Comparison of ENCODE assay signal across 6 fruit fly cellular contexts in the genomic region with DNA sequence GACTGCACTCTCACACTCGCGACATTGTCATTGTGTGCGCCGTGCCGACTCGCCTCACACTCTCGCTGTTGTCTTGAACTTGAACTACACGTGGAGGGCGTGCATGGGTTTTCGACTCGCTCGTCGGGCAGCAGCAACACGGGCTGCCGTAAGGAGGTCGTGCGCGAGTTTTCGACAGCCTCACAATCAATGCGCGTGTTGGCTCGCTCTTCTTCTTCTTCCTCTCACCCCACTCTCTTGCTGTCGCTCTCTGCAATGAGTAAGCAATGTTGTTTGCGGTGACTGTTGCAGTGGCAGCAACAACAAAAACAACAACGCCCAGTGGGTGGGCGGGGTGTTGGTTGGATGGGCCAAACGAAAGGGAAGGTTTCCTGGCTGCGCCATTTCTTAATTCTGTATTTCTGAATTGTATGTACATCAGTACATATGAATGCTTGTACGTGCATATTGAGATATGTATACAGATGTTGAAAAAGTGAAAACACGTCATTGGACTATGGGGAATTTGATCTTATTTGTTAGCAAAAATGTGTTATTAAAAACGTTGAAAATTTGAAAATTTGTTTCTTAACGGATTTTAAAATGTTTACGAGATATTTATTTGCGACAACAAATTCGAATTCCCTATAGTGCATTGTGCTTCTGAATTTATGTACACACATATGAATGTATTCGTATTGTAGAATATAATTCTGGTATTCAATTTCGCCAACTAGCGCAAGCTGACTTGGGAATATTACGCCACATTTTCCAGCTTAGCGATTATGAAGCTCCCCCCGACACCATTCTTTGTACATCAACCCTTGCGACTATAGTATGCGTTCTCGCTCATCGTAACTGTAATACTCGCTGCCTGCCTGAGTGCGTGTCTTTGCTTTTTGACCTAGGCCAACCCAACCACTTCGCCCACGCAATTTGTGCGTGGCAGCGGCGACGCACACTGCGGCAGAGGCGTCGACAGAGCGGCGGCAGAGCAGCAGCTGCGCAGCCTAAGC.
TF ChIP-seq lines count a peak whose summit lies in the region.

No protein-coding gene starts in this region.

- TF ChIP-seq CTCF in whole organism, embryonic (GFP tag; optimal IDR thresholded peaks at IDR 0.05; lab: Kevin White, UChicago): no peak

TF ChIP-seq in whole organism, 6 proteins besides CTCF, POLR2A, EP300 and RAD21:
- peak; percentile 90 for TF ChIP-seq Dll (optimal IDR thresholded peaks at IDR 0.05; lab: Kevin White, UChicago)
- no peak for TF ChIP-seq CG8478 (optimal IDR thresholded peaks at IDR 0.05; lab: Kevin White, UChicago)
- peak; percentile 92 to 97 for TF ChIP-seq EcR (GFP tag; optimal IDR thresholded peaks at IDR 0.05; lab: Kevin White, UChicago)
- no peak for TF ChIP-seq usp (GFP tag; optimal IDR thresholded peaks at IDR 0.05; lab: Kevin White, UChicago)
- no peak for TF ChIP-seq psq (optimal IDR thresholded peaks at IDR 0.05; lab: Kevin White, UChicago)
- no peak for TF ChIP-seq pan (optimal IDR thresholded peaks at IDR 0.05; lab: Kevin White, UChicago)

TF ChIP-seq in whole organism, adult, 20 proteins besides CTCF, POLR2A, EP300 and RAD21 (continues in another document):
- TF ChIP-seq tj (GFP tag; optimal IDR thresholded peaks at IDR 0.05; lab: Kevin White, UChicago) (peak; percentile 85), CG14711 (tag; optimal IDR thresholded peaks at IDR 0.05; lab: Kevin White, UChicago) (no peak), Hr96 (GFP tag; optimal IDR thresholded peaks at IDR 0.05; lab: Kevin White, UChicago) (peak; percentile 52), cnc (optimal IDR thresholded peaks at IDR 0.05; lab: Kevin White, UChicago) (peak; percentile 91 to 93), CG33017 (tag; optimal IDR thresholded peaks at IDR 0.05; lab: Kevin White, UChicago) (peak; percentile 48), Crg-1 (GFP tag; optimal IDR thresholded peaks at IDR 0.05; lab: Kevin White, UChicago) (peak; percentile 49), CG7101 (tag; optimal IDR thresholded peaks at IDR 0.05; lab: Kevin White, UChicago) (peak; percentile 66), bab1 (GFP tag; optimal IDR thresholded peaks at IDR 0.05; lab: Kevin White, UChicago) (peak; percentile 79), pad (GFP tag; optimal IDR thresholded peaks at IDR 0.05; lab: Kevin White, UChicago) (peak; percentile 54), CG12768 (GFP tag; optimal IDR thresholded peaks at IDR 0.05; lab: Kevin White, UChicago) (peak; percentile 88), CG1620 (GFP tag; optimal IDR thresholded peaks at IDR 0.05; lab: Kevin White, UChicago) (peak; percentile 19), kay (GFP tag; lab: Kevin White, UChicago; ENCODE audit: borderline replicate concordance) (peak; percentile 100), CG5204 (GFP tag; optimal IDR thresholded peaks at IDR 0.05; lab: Kevin White, UChicago) (no peak), Mnt (GFP tag; optimal IDR thresholded peaks at IDR 0.05; lab: Kevin White, UChicago) (peak; percentile 99)

TF ChIP-seq in whole organism, embryonic, 481 proteins besides CTCF, POLR2A, EP300 and RAD21 (continues in another document):
- peak in 1 of 2 experiments; percentile 91 for TF ChIP-seq tll (GFP tag; optimal IDR thresholded peaks at IDR 0.05; lab: Kevin White, UChicago)
- TF ChIP-seq peb (GFP tag; IDR thresholded peaks at IDR 0.05; lab: Robert Waterston, UW): no peak
- peak; percentile 71 for TF ChIP-seq bbx (GFP tag; IDR thresholded peaks at IDR 0.05; lab: Robert Waterston, UW; ENCODE audit: partially characterized antibody)
- TF ChIP-seq CG12391 (tag; optimal IDR thresholded peaks at IDR 0.05; lab: Kevin White, UChicago): peak; percentile 35
- TF ChIP-seq ara (GFP tag; IDR thresholded peaks at IDR 0.05; lab: Robert Waterston, UW): peak; percentile 57
- TF ChIP-seq Ptx1 (GFP tag; IDR thresholded peaks at IDR 0.05; lab: Robert Waterston, UW): no peak
- no peak for TF ChIP-seq tx (GFP tag; optimal IDR thresholded peaks at IDR 0.05; lab: Kevin White, UChicago)
- TF ChIP-seq repo (GFP tag; optimal IDR thresholded peaks at IDR 0.05; lab: Kevin White, UChicago): peak; percentile 40
- TF ChIP-seq Atf3 (GFP tag; optimal IDR thresholded peaks at IDR 0.05; lab: Kevin White, UChicago): peak; percentile 11
- TF ChIP-seq ken (GFP tag; IDR thresholded peaks at IDR 0.05; lab: Robert Waterston, UW): peak; percentile 46; the same call in 1 of the 3 replicates
- TF ChIP-seq Adf1 (GFP tag; IDR thresholded peaks at IDR 0.05; lab: Robert Waterston, UW): peak; percentile 99
- peak in 1 of 3 experiments; percentile 70 for TF ChIP-seq Stat92E (GFP tag; optimal IDR thresholded peaks at IDR 0.05; lab: Kevin White, UChicago)
- no peak for TF ChIP-seq CG6654 (GFP tag; optimal IDR thresholded peaks at IDR 0.05; lab: Kevin White, UChicago)
- no peak for TF ChIP-seq CG3407 (GFP tag; optimal IDR thresholded peaks at IDR 0.05; lab: Kevin White, UChicago)
- TF ChIP-seq Atf-2 (GFP tag; optimal IDR thresholded peaks at IDR 0.05; lab: Kevin White, UChicago): no peak

TF ChIP-seq in whole organism, prepupa, 60 proteins besides CTCF, POLR2A, EP300 and RAD21 (continues in another document):
- no peak for TF ChIP-seq OdsH (GFP tag; optimal IDR thresholded peaks at IDR 0.05; lab: Kevin White, UChicago)
- peak; percentile 72 for TF ChIP-seq CG6854 (GFP tag; optimal IDR thresholded peaks at IDR 0.05; lab: Kevin White, UChicago)
- peak; percentile 17 for TF ChIP-seq topi (GFP tag; optimal IDR thresholded peaks at IDR 0.05; lab: Kevin White, UChicago)
- no peak for TF ChIP-seq Hr39 (GFP tag; optimal IDR thresholded peaks at IDR 0.05; lab: Kevin White, UChicago)
- TF ChIP-seq Eip75B (GFP tag; optimal IDR thresholded peaks at IDR 0.05; lab: Kevin White, UChicago): peak; percentile 93
- no peak for TF ChIP-seq Ets21C (GFP tag; optimal IDR thresholded peaks at IDR 0.05; lab: Kevin White, UChicago)
- peak; percentile 72 for TF ChIP-seq vri (GFP tag; optimal IDR thresholded peaks at IDR 0.05; lab: Kevin White, UChicago)
- no peak for TF ChIP-seq CG6792 (GFP tag; optimal IDR thresholded peaks at IDR 0.05; lab: Kevin White, UChicago)
- TF ChIP-seq acj6 (GFP tag; optimal IDR thresholded peaks at IDR 0.05; lab: Kevin White, UChicago): no peak
- TF ChIP-seq fd59A (GFP tag; optimal IDR thresholded peaks at IDR 0.05; lab: Kevin White, UChicago): no peak
- TF ChIP-seq Hr38 (GFP tag; optimal IDR thresholded peaks at IDR 0.05; lab: Kevin White, UChicago): no peak
- no peak for TF ChIP-seq CG7368 (GFP tag; optimal IDR thresholded peaks at IDR 0.05; lab: Kevin White, UChicago)
- peak; percentile 99 for TF ChIP-seq Blimp-1 (GFP tag; optimal IDR thresholded peaks at IDR 0.05; lab: Kevin White, UChicago)
- no peak for TF ChIP-seq fd85E (GFP tag; optimal IDR thresholded peaks at IDR 0.05; lab: Kevin White, UChicago)
- TF ChIP-seq CG3032 (tag; optimal IDR thresholded peaks at IDR 0.05; lab: Kevin White, UChicago): no peak
- TF ChIP-seq CG8632 (GFP tag; optimal IDR thresholded peaks at IDR 0.05; lab: Kevin White, UChicago): no peak

TF ChIP-seq in whole organism, pupa, 21 proteins besides CTCF, POLR2A, EP300 and RAD21:
- TF ChIP-seq CG32121 (GFP tag; IDR thresholded peaks at IDR 0.05; lab: Robert Waterston, UW) (peak; percentile 40; the same call in 1 of the 2 replicates), CG13204 (GFP tag; optimal IDR thresholded peaks at IDR 0.05; lab: Kevin White, UChicago) (peak; percentile 83), Ets98B (GFP tag; IDR thresholded peaks at IDR 0.05; lab: Robert Waterston, UW) (peak; percentile 55), Pif1B (GFP tag; optimal IDR thresholded peaks at IDR 0.05; lab: Kevin White, UChicago) (no peak), CG34367 (tag; optimal IDR thresholded peaks at IDR 0.05; lab: Kevin White, UChicago) (peak; percentile 2), fd96Ca (GFP tag; IDR thresholded peaks at IDR 0.05; lab: Robert Waterston, UW) (peak; percentile 73), CG4496 (GFP tag; IDR thresholded peaks at IDR 0.05; lab: Robert Waterston, UW) (peak; percentile 93), Snoo (tag; optimal IDR thresholded peaks at IDR 0.05; lab: Kevin White, UChicago) (peak; percentile 70), gl (tag; optimal IDR thresholded peaks at IDR 0.05; lab: Kevin White, UChicago) (peak; percentile 45), CG9948 (tag; optimal IDR thresholded peaks at IDR 0.05; lab: Kevin White, UChicago) (peak; percentile 2), CG10348 (GFP tag; IDR thresholded peaks at IDR 0.05; lab: Robert Waterston, UW) (no peak), Pif1A (GFP tag; optimal IDR thresholded peaks at IDR 0.05; lab: Kevin White, UChicago) (no peak), CG17806 (tag; optimal IDR thresholded peaks at IDR 0.05; lab: Kevin White, UChicago) (no peak), EcR (GFP tag; optimal IDR thresholded peaks at IDR 0.05; lab: Kevin White, UChicago) (peak; percentile 99), CG15710 (tag; optimal IDR thresholded peaks at IDR 0.05; lab: Kevin White, UChicago) (no peak)
TF ChIP-seq in whole organism, pupa: peak in this region for 10.

TF ChIP-seq in whole organism, wandering third instar larva, 38 proteins besides CTCF, POLR2A, EP300 and RAD21 (continues in another document):
- no peak for TF ChIP-seq lola (GFP tag; optimal IDR thresholded peaks at IDR 0.05; lab: Kevin White, UChicago)
- TF ChIP-seq dsf (GFP tag; optimal IDR thresholded peaks at IDR 0.05; lab: Kevin White, UChicago; ENCODE audit: borderline replicate concordance): no peak
- no peak for TF ChIP-seq OdsH (GFP tag; optimal IDR thresholded peaks at IDR 0.05; lab: Kevin White, UChicago)
- TF ChIP-seq GATAd (GFP tag; optimal IDR thresholded peaks at IDR 0.05; lab: Kevin White, UChicago): no peak
- TF ChIP-seq CG32264 (GFP tag; optimal IDR thresholded peaks at IDR 0.05; lab: Kevin White, UChicago): no peak
- peak; percentile 83 for TF ChIP-seq Dif (GFP tag; optimal IDR thresholded peaks at IDR 0.05; lab: Kevin White, UChicago; ENCODE audit: partially characterized antibody)
- no peak for TF ChIP-seq Rel (GFP tag; optimal IDR thresholded peaks at IDR 0.05; lab: Kevin White, UChicago)
- peak; percentile 87 for TF ChIP-seq Rel (tag; optimal IDR thresholded peaks at IDR 0.05; lab: Kevin White, UChicago)
- TF ChIP-seq sage (GFP tag; optimal IDR thresholded peaks at IDR 0.05; lab: Kevin White, UChicago): peak; percentile 29
- TF ChIP-seq Sp1 (GFP tag; optimal IDR thresholded peaks at IDR 0.05; lab: Kevin White, UChicago): peak; percentile 49
- peak; percentile 95 for TF ChIP-seq h (GFP tag; optimal IDR thresholded peaks at IDR 0.05; lab: Kevin White, UChicago)
- no peak for TF ChIP-seq Hr78 (GFP tag; optimal IDR thresholded peaks at IDR 0.05; lab: Kevin White, UChicago)
- TF ChIP-seq CrebA (GFP tag; optimal IDR thresholded peaks at IDR 0.05; lab: Kevin White, UChicago; ENCODE audit: borderline replicate concordance): no peak
- peak; percentile 9 for TF ChIP-seq Hr83 (GFP tag; optimal IDR thresholded peaks at IDR 0.05; lab: Kevin White, UChicago; ENCODE audit: poor library complexity, severe bottlenecking)
- peak; percentile 6 for TF ChIP-seq ey (GFP tag; optimal IDR thresholded peaks at IDR 0.05; lab: Kevin White, UChicago)
- peak; percentile 96 for TF ChIP-seq Jra (GFP tag; optimal IDR thresholded peaks at IDR 0.05; lab: Kevin White, UChicago)
- TF ChIP-seq foxo (GFP tag; optimal IDR thresholded peaks at IDR 0.05; lab: Kevin White, UChicago): no peak
- no peak for TF ChIP-seq Abd-B (GFP tag; optimal IDR thresholded peaks at IDR 0.05; lab: Kevin White, UChicago)
- peak; percentile 48 for TF ChIP-seq Vsx2 (GFP tag; optimal IDR thresholded peaks at IDR 0.05; lab: Kevin White, UChicago; ENCODE audit: partially characterized antibody)
